Fruit fly (Drosophila melanogaster): Measurements from ENCODE around the gene CG5446.

Gene CG5446

dm6 chr2L:12455049-12455448 lies 27.5 kb upstream of the CG5446 start:
- TF ChIP-seq CG7045 (GFP tag; optimal IDR thresholded peaks at IDR 0.05) (no peak), toe (GFP tag; optimal IDR thresholded peaks at IDR 0.05) (no peak), CG5204 (GFP tag; optimal IDR thresholded peaks at IDR 0.05) (no peak), ovo (GFP tag; optimal IDR thresholded peaks at IDR 0.05) (no peak), Hr96 (GFP tag; optimal IDR thresholded peaks at IDR 0.05) (no peak), CG1620 (GFP tag; optimal IDR thresholded peaks at IDR 0.05) (no peak), tj (GFP tag; optimal IDR thresholded peaks at IDR 0.05) (no peak), Clk (GFP tag; optimal IDR thresholded peaks at IDR 0.05) (no peak), Crg-1 (GFP tag; optimal IDR thresholded peaks at IDR 0.05) (no peak), cic (GFP tag; optimal IDR thresholded peaks at IDR 0.05) (peak; percentile 52), CG11617 (GFP tag; optimal IDR thresholded peaks at IDR 0.05) (no peak), CG33017 (tag; optimal IDR thresholded peaks at IDR 0.05) (no peak), pad (GFP tag; optimal IDR thresholded peaks at IDR 0.05) (no peak), Mnt (GFP tag; optimal IDR thresholded peaks at IDR 0.05) (no peak), cnc (optimal IDR thresholded peaks at IDR 0.05) (no peak), bab1 (GFP tag; optimal IDR thresholded peaks at IDR 0.05) (peak; percentile 16), CG14711 (tag; optimal IDR thresholded peaks at IDR 0.05) (no peak)

dm6 chr2L:12453192-12453800 lies 25.8 kb upstream of the CG5446 start, which contains the start of gene CG5418:
TSS of gene CG5418 (minus strand) at chr2L:12453242.
- TF ChIP-seq bab1 (GFP tag; optimal IDR thresholded peaks at IDR 0.05) (no peak), kay (GFP tag; ENCODE audit: borderline replicate concordance) (no peak), Mnt (GFP tag; optimal IDR thresholded peaks at IDR 0.05) (no peak), toe (GFP tag; optimal IDR thresholded peaks at IDR 0.05) (no peak), CG7045 (GFP tag; optimal IDR thresholded peaks at IDR 0.05) (no peak), CG11617 (GFP tag; optimal IDR thresholded peaks at IDR 0.05) (no peak), CG33017 (tag; optimal IDR thresholded peaks at IDR 0.05) (no peak), CG7101 (tag; optimal IDR thresholded peaks at IDR 0.05) (no peak), Crg-1 (GFP tag; optimal IDR thresholded peaks at IDR 0.05) (no peak), ovo (GFP tag; optimal IDR thresholded peaks at IDR 0.05) (no peak), CG12768 (GFP tag; optimal IDR thresholded peaks at IDR 0.05) (no peak), Clk (GFP tag; optimal IDR thresholded peaks at IDR 0.05) (no peak), cic (GFP tag; optimal IDR thresholded peaks at IDR 0.05) (no peak), tj (GFP tag; optimal IDR thresholded peaks at IDR 0.05) (no peak), CG1620 (GFP tag; optimal IDR thresholded peaks at IDR 0.05) (no peak), Hr96 (GFP tag; optimal IDR thresholded peaks at IDR 0.05) (no peak), CG5204 (GFP tag; optimal IDR thresholded peaks at IDR 0.05) (no peak), cnc (optimal IDR thresholded peaks at IDR 0.05) (no peak), CG14711 (tag; optimal IDR thresholded peaks at IDR 0.05) (no peak)

dm6 chr2L:12448082-12448621 lies 20.6 kb upstream of the CG5446 start, which contains the start of the genes CG5421 and Oatp33Eb:
TSS of gene CG5421 (minus strand) at chr2L:12448132.
TSS of gene Oatp33Eb (plus strand) at chr2L:12448484.
- TF ChIP-seq CG14711 (tag; optimal IDR thresholded peaks at IDR 0.05): no peak
- TF ChIP-seq cic (GFP tag; optimal IDR thresholded peaks at IDR 0.05): peak; percentile 72
- peak; percentile 22 for TF ChIP-seq CG12768 (GFP tag; optimal IDR thresholded peaks at IDR 0.05)
- TF ChIP-seq kay (GFP tag; ENCODE audit: borderline replicate concordance): peak; percentile 5
- TF ChIP-seq bab1 (GFP tag; optimal IDR thresholded peaks at IDR 0.05): no peak
- peak; percentile 44 for TF ChIP-seq CG11617 (GFP tag; optimal IDR thresholded peaks at IDR 0.05)
- peak; percentile 73 for TF ChIP-seq CG33017 (tag; optimal IDR thresholded peaks at IDR 0.05)
- peak; percentile 37 for TF ChIP-seq Mnt (GFP tag; optimal IDR thresholded peaks at IDR 0.05)

dm6 chr2L:12445743-12446142 lies 18.2 kb upstream of the CG5446 start, which contains the start of gene Oatp33Ea:
TSS of gene Oatp33Ea (minus strand) at chr2L:12445924.
- TF ChIP-seq CG7045 (GFP tag; optimal IDR thresholded peaks at IDR 0.05) (no peak), Mnt (GFP tag; optimal IDR thresholded peaks at IDR 0.05) (peak; percentile 74), CG12768 (GFP tag; optimal IDR thresholded peaks at IDR 0.05) (peak; percentile 1), cic (GFP tag; optimal IDR thresholded peaks at IDR 0.05) (peak; percentile 90), CG14711 (tag; optimal IDR thresholded peaks at IDR 0.05) (no peak), Clk (GFP tag; optimal IDR thresholded peaks at IDR 0.05) (no peak), ovo (GFP tag; optimal IDR thresholded peaks at IDR 0.05) (peak; percentile 13)

- TF ChIP-seq CG7045 (GFP tag; optimal IDR thresholded peaks at IDR 0.05) (no peak), cic (GFP tag; optimal IDR thresholded peaks at IDR 0.05) (no peak), kay (GFP tag; ENCODE audit: borderline replicate concordance) (no peak), CG5204 (GFP tag; optimal IDR thresholded peaks at IDR 0.05) (no peak), cnc (optimal IDR thresholded peaks at IDR 0.05) (no peak), ovo (GFP tag; optimal IDR thresholded peaks at IDR 0.05) (no peak), CG11617 (GFP tag; optimal IDR thresholded peaks at IDR 0.05) (no peak), CG7101 (tag; optimal IDR thresholded peaks at IDR 0.05) (no peak), toe (GFP tag; optimal IDR thresholded peaks at IDR 0.05) (peak; percentile 10), Crg-1 (GFP tag; optimal IDR thresholded peaks at IDR 0.05) (no peak), Clk (GFP tag; optimal IDR thresholded peaks at IDR 0.05) (no peak), tj (GFP tag; optimal IDR thresholded peaks at IDR 0.05) (no peak), CG12768 (GFP tag; optimal IDR thresholded peaks at IDR 0.05) (peak; percentile 64), bab1 (GFP tag; optimal IDR thresholded peaks at IDR 0.05) (peak; percentile 16), CG1620 (GFP tag; optimal IDR thresholded peaks at IDR 0.05) (peak; percentile 23)
Observed at dm6 chr2L:12435976-12436771, 8.7 kb upstream of the CG5446 start.
